Worm (Caenorhabditis elegans) whole organism, late embryonic: ENCODE results near the gene lev-8.

ENCODE experiments used
- C38D4.7 ChIP-seq: fragments of 200-800 bp; sonication (Bioruptor generic); optimal IDR thresholded peaks from 2 replicates; lab custom pipeline; 2018; ENCODE audit warnings: mild to moderate bottlenecking, missing genetic modification characterization, moderate library complexity, missing compliant biosample characterization
- F13H6.1 ChIP-seq: sonication (generic microtip); optimal IDR thresholded peaks from 2 replicates; lab custom pipeline; 2016; ENCODE audit warnings: missing genetic modification characterization, missing compliant biosample characterization
- K02D7.2 ChIP-seq: sonication (generic microtip); optimal IDR thresholded peaks from 2 replicates; lab custom pipeline; 2017; ENCODE audit warnings: mild to moderate bottlenecking, missing genetic modification characterization, missing compliant biosample characterization
- T23F11.4 ChIP-seq: fragments of 200-800 bp; sonication (Bioruptor generic); optimal IDR thresholded peaks from 2 replicates; lab custom pipeline; 2018; ENCODE audit warnings: mild to moderate bottlenecking, missing genetic modification characterization, missing compliant biosample characterization
- ahr-1 ChIP-seq: sonication (generic microtip); optimal IDR thresholded peaks from 2 replicates; lab custom pipeline; 2016; ENCODE audit warnings: missing genetic modification characterization, missing compliant biosample characterization
- ama-1 ChIP-seq: fragments of 150-350 bp; optimal IDR thresholded peaks from 2 replicates; lab custom pipeline; 2014
- ceh-18 ChIP-seq: sonication (generic microtip); optimal IDR thresholded peaks from 2 replicates; lab custom pipeline; 2016; ENCODE audit warnings: missing genetic modification characterization, missing compliant biosample characterization
- ceh-19 ChIP-seq: fragments of 200-800 bp; sonication (Bioruptor generic); optimal IDR thresholded peaks from 2 replicates; lab custom pipeline; 2018; ENCODE audit warnings: mild to moderate bottlenecking, missing genetic modification characterization, missing compliant biosample characterization
- ceh-2 ChIP-seq: sonication (generic microtip); optimal IDR thresholded peaks from 2 replicates; lab custom pipeline; 2016; ENCODE audit warnings: missing genotype, missing genetic modification characterization, missing compliant biosample characterization
- ceh-22 ChIP-seq: sonication (generic microtip); optimal IDR thresholded peaks from 2 replicates; lab custom pipeline; 2017; ENCODE audit warnings: missing biosample characterization, missing genetic modification characterization
- ceh-24 ChIP-seq: sonication (generic microtip); optimal IDR thresholded peaks from 2 replicates; lab custom pipeline; 2016; ENCODE audit warnings: mild to moderate bottlenecking, missing genetic modification characterization, missing compliant biosample characterization
- ceh-30 ChIP-seq: fragments of 150-350 bp; optimal IDR thresholded peaks from 2 replicates; lab custom pipeline; 2014; ENCODE audit warnings: missing biosample characterization, missing genetic modification characterization
- ceh-31 ChIP-seq: sonication (generic microtip); optimal IDR thresholded peaks from 2 replicates; lab custom pipeline; 2016; ENCODE audit warnings: missing genetic modification characterization, missing compliant biosample characterization
- ceh-34 ChIP-seq: sonication (generic microtip); optimal IDR thresholded peaks from 2 replicates; lab custom pipeline; 2016; ENCODE audit warnings: mild to moderate bottlenecking, missing genetic modification characterization, missing compliant biosample characterization
- ceh-45 ChIP-seq: fragments of 200-800 bp; sonication (Bioruptor generic); IDR thresholded peaks from 2 replicates; pipeline ENCODE4 v1.3.6; 2022; ENCODE audit warnings: missing genetic modification reagents, missing genetic modification characterization, missing compliant biosample characterization
- ceh-48 ChIP-seq: sonication (generic microtip); optimal IDR thresholded peaks from 2 replicates; lab custom pipeline; 2016; ENCODE audit warnings: missing genetic modification characterization, inconsistent platforms, missing compliant biosample characterization
- ceh-6 ChIP-seq: fragments of 200-800 bp; sonication (Bioruptor generic); optimal IDR thresholded peaks from 2 replicates; lab custom pipeline; 2018; ENCODE audit warnings: mild to moderate bottlenecking, missing genetic modification characterization, missing compliant biosample characterization
- ceh-9 ChIP-seq: sonication (generic microtip); optimal IDR thresholded peaks from 2 replicates; lab custom pipeline; 2016; ENCODE audit warnings: mild to moderate bottlenecking, missing genetic modification characterization, inconsistent platforms, missing compliant biosample characterization
- che-1 ChIP-seq: sonication (generic microtip); optimal IDR thresholded peaks from 2 replicates; lab custom pipeline; 2016; ENCODE audit warnings: mild to moderate bottlenecking, missing genetic modification characterization, missing compliant biosample characterization
- dmd-4 ChIP-seq: sonication (generic microtip); optimal IDR thresholded peaks from 2 replicates; lab custom pipeline; 2016; ENCODE audit warnings: borderline replicate concordance, missing genetic modification characterization, missing compliant biosample characterization
- dve-1 ChIP-seq: sonication (generic microtip); optimal IDR thresholded peaks from 2 replicates; lab custom pipeline; 2017; ENCODE audit warnings: antibody characterized with exemption, mild to moderate bottlenecking, missing genetic modification characterization, missing compliant biosample characterization
- elt-2 ChIP-seq: sonication (generic microtip); optimal IDR thresholded peaks from 2 replicates; lab custom pipeline; 2016; ENCODE audit warnings: missing genetic modification reagents, missing genetic modification characterization, missing compliant biosample characterization
- elt-4 ChIP-seq: sonication (generic microtip); optimal IDR thresholded peaks from 2 replicates; lab custom pipeline; 2016; ENCODE audit warnings: missing genetic modification characterization, missing compliant biosample characterization
- ets-4 ChIP-seq: sonication (generic microtip); optimal IDR thresholded peaks from 2 replicates; lab custom pipeline; 2016; ENCODE audit warnings: missing genetic modification characterization, missing compliant biosample characterization
- eyg-1 ChIP-seq: sonication (generic microtip); optimal IDR thresholded peaks from 2 replicates; lab custom pipeline; 2016; ENCODE audit warnings: missing genotype, missing genetic modification characterization, missing compliant biosample characterization
- fkh-10 ChIP-seq: fragments of 150-350 bp; optimal IDR thresholded peaks from 2 replicates; lab custom pipeline; 2014; ENCODE audit warnings: missing biosample characterization, missing genetic modification reagents, missing genetic modification characterization
- fkh-6 ChIP-seq: sonication (generic microtip); optimal IDR thresholded peaks from 2 replicates; lab custom pipeline; 2016; ENCODE audit warnings: missing genetic modification characterization, missing compliant biosample characterization
- gmeb-2 ChIP-seq: sonication (generic microtip); optimal IDR thresholded peaks from 2 replicates; lab custom pipeline; 2016; ENCODE audit warnings: missing genetic modification characterization, inconsistent platforms, missing compliant biosample characterization
- hlh-8 ChIP-seq: sonication (generic microtip); optimal IDR thresholded peaks from 2 replicates; lab custom pipeline; 2016; ENCODE audit warnings: missing genotype, missing genetic modification characterization, missing compliant biosample characterization
- madf-2 ChIP-seq: sonication (generic microtip); optimal IDR thresholded peaks from 2 replicates; lab custom pipeline; 2017; ENCODE audit warnings: missing genetic modification characterization, missing compliant biosample characterization
- mec-3 ChIP-seq: sonication (generic microtip); optimal IDR thresholded peaks from 2 replicates; lab custom pipeline; 2016; ENCODE audit warnings: borderline replicate concordance, missing genetic modification characterization, missing compliant biosample characterization
- nfya-1 ChIP-seq: sonication (generic microtip); optimal IDR thresholded peaks from 2 replicates; lab custom pipeline; 2017; ENCODE audit warnings: missing genetic modification characterization, mild to moderate bottlenecking, missing compliant biosample characterization, antibody characterized with exemption, moderate library complexity
- nhr-232 ChIP-seq: sonication (generic microtip); optimal IDR thresholded peaks from 2 replicates; lab custom pipeline; 2016; ENCODE audit warnings: missing genetic modification characterization, missing compliant biosample characterization
- odd-2 ChIP-seq: sonication (generic microtip); optimal IDR thresholded peaks from 2 replicates; lab custom pipeline; 2017; ENCODE audit warnings: antibody characterized with exemption, mild to moderate bottlenecking, missing genetic modification characterization, missing compliant biosample characterization
- pag-3 ChIP-seq: sonication (generic microtip); optimal IDR thresholded peaks from 2 replicates; lab custom pipeline; 2016; ENCODE audit warnings: missing compliant biosample characterization, missing genetic modification characterization, borderline replicate concordance
- pat-9 ChIP-seq: fragments of 200-800 bp; sonication (Bioruptor generic); optimal IDR thresholded peaks from 2 replicates; lab custom pipeline; 2018; ENCODE audit warnings: mild to moderate bottlenecking, missing genetic modification characterization, moderate library complexity, missing compliant biosample characterization
- pax-1 ChIP-seq: fragments of 150-350 bp; optimal IDR thresholded peaks from 2 replicates; lab custom pipeline; 2014; ENCODE audit warnings: missing biosample characterization, missing genetic modification characterization
- pha-2 ChIP-seq: sonication (generic microtip); optimal IDR thresholded peaks from 2 replicates; lab custom pipeline; 2017; ENCODE audit warnings: mild to moderate bottlenecking, missing genetic modification characterization, missing compliant biosample characterization
- pha-4 ChIP-seq: fragments of 150-350 bp; optimal IDR thresholded peaks from 2 replicates; lab custom pipeline; 2018; ENCODE audit warnings: missing biosample characterization, missing genetic modification reagents, missing genetic modification characterization
- pqm-1 ChIP-seq: sonication (generic microtip); optimal IDR thresholded peaks from 2 replicates; lab custom pipeline; 2016; ENCODE audit warnings: missing genetic modification characterization, missing compliant biosample characterization
- pros-1 ChIP-seq: fragments of 150-350 bp; optimal IDR thresholded peaks from 2 replicates; lab custom pipeline; 2014; ENCODE audit warnings: missing biosample characterization, missing genetic modification reagents, missing genetic modification characterization
- ref-2 ChIP-seq: sonication (generic microtip); optimal IDR thresholded peaks from 2 replicates; lab custom pipeline; 2016; ENCODE audit warnings: missing genetic modification characterization, missing compliant biosample characterization
- rnt-1 ChIP-seq: sonication (generic microtip); optimal IDR thresholded peaks from 2 replicates; lab custom pipeline; 2016; ENCODE audit warnings: missing genetic modification characterization, missing compliant biosample characterization
- sdc-2 ChIP-seq: sonication (generic microtip); optimal IDR thresholded peaks from 2 replicates; lab custom pipeline; 2016; ENCODE audit warnings: missing genotype, missing genetic modification characterization, missing compliant biosample characterization
- sox-2 ChIP-seq: fragments of 200-800 bp; sonication (Bioruptor generic); IDR thresholded peaks from 2 replicates; pipeline ENCODE4 v1.3.6; 2022; ENCODE audit warnings: missing genetic modification reagents, missing genetic modification characterization, missing compliant biosample characterization
- sox-4 ChIP-seq: sonication (generic microtip); optimal IDR thresholded peaks from 2 replicates; lab custom pipeline; 2017; ENCODE audit warnings: mild to moderate bottlenecking, missing genetic modification characterization, inconsistent platforms, missing compliant biosample characterization
- tbx-7 ChIP-seq: sonication (generic microtip); optimal IDR thresholded peaks from 2 replicates; lab custom pipeline; 2016; ENCODE audit warnings: missing genotype, missing genetic modification characterization, missing compliant biosample characterization
- ttx-3 ChIP-seq: sonication (generic microtip); optimal IDR thresholded peaks from 2 replicates; lab custom pipeline; 2016; ENCODE audit warnings: missing genetic modification reagents, missing genetic modification characterization, missing compliant biosample characterization
- unc-42 ChIP-seq: sonication (generic microtip); optimal IDR thresholded peaks from 2 replicates; lab custom pipeline; 2016; ENCODE audit warnings: missing genotype, missing genetic modification characterization, missing compliant biosample characterization
- unc-86 ChIP-seq: sonication (generic microtip); optimal IDR thresholded peaks from 2 replicates; lab custom pipeline; 2016; ENCODE audit warnings: missing genetic modification characterization, missing compliant biosample characterization
- zip-5 ChIP-seq: sonication (generic microtip); optimal IDR thresholded peaks from 2 replicates; lab custom pipeline; 2016; ENCODE audit warnings: missing genetic modification characterization, missing compliant biosample characterization
- ztf-16 ChIP-seq: sonication (generic microtip); optimal IDR thresholded peaks from 2 replicates; lab custom pipeline; 2017; ENCODE audit warnings: missing genetic modification characterization, missing compliant biosample characterization

lev-8 gene

ce11 chrX:11605766-11606490 lies 45.2 kb downstream of the lev-8 start (continued):
- TF ChIP-seq ceh-34: peak; percentile 100
- TF ChIP-seq elt-4 (tag; lab: Kevin White, UChicago): no peak
- peak; percentile 99 for TF ChIP-seq T23F11.4 (GFP tag; lab: Kevin White, UChicago)
- peak; percentile 82 for TF ChIP-seq ahr-1 (tag; lab: Kevin White, UChicago)
- peak; percentile 100 for TF ChIP-seq ref-2 (tag; lab: Kevin White, UChicago)
- peak; percentile 53; the same call in 1 of the 2 replicates for TF ChIP-seq ceh-45 (GFP tag; lab: Robert Waterston, UW)
- peak; percentile 98 for TF ChIP-seq F13H6.1 (tag; lab: Kevin White, UChicago)
- TF ChIP-seq pat-9: peak; percentile 98
- TF ChIP-seq pax-1: peak; percentile 94
- TF ChIP-seq pag-3 (tag; lab: Kevin White, UChicago): peak; percentile 93
- TF ChIP-seq sdc-2 (tag; lab: Kevin White, UChicago): peak; percentile 90
- peak; percentile 95 for TF ChIP-seq nfya-1 (tag; lab: Kevin White, UChicago)
- peak; percentile 83 for TF ChIP-seq ceh-6 (GFP tag; lab: Kevin White, UChicago)
- TF ChIP-seq K02D7.2 (tag; lab: Kevin White, UChicago): peak; percentile 96
- peak; percentile 93 for TF ChIP-seq ceh-2 (tag; lab: Kevin White, UChicago)
- peak; percentile 92 for TF ChIP-seq eyg-1 (tag; lab: Kevin White, UChicago)
- peak; percentile 97 for TF ChIP-seq ceh-19 (GFP tag; lab: Kevin White, UChicago)
- no peak for TF ChIP-seq ceh-9
- TF ChIP-seq fkh-6: peak; percentile 49
- peak; percentile 40 for TF ChIP-seq nhr-232
- peak; percentile 58 for TF ChIP-seq zip-5 (tag; lab: Kevin White, UChicago)
- peak; percentile 92 for TF ChIP-seq sox-4
- TF ChIP-seq pqm-1: peak; percentile 94
- peak; percentile 88 for TF ChIP-seq che-1 (tag; lab: Kevin White, UChicago)
- TF ChIP-seq hlh-8 (tag; lab: Kevin White, UChicago): peak; percentile 84
- peak; percentile 76 for TF ChIP-seq tbx-7 (tag; lab: Kevin White, UChicago)
- TF ChIP-seq dmd-4: peak; percentile 86
- peak; percentile 23 for TF ChIP-seq mec-3 (tag; lab: Kevin White, UChicago)
- peak; percentile 78 for TF ChIP-seq ceh-48
- TF ChIP-seq pha-4 (tag; lab: Kevin White, UChicago): no peak
- TF ChIP-seq ttx-3 (tag; lab: Kevin White, UChicago): peak; percentile 93
- TF ChIP-seq sox-2: peak; percentile 91
- no peak for TF ChIP-seq ama-1
- TF ChIP-seq ztf-16 (tag; lab: Kevin White, UChicago): peak; percentile 99
- TF ChIP-seq fkh-10 (GFP tag; lab: Kevin White, UChicago): peak; percentile 95
- TF ChIP-seq ceh-31 (tag; lab: Kevin White, UChicago): peak; percentile 96
- peak; percentile 94 for TF ChIP-seq madf-2 (tag; lab: Kevin White, UChicago)
- peak; percentile 98 for TF ChIP-seq elt-2
- peak; percentile 99 for TF ChIP-seq unc-86 (tag; lab: Kevin White, UChicago)
- peak; percentile 92 for TF ChIP-seq C38D4.7 (GFP tag; lab: Kevin White, UChicago)
- TF ChIP-seq ceh-18 (tag; lab: Kevin White, UChicago): peak; percentile 100
- TF ChIP-seq odd-2 (tag; lab: Kevin White, UChicago): peak; percentile 89
- TF ChIP-seq rnt-1 (tag; lab: Kevin White, UChicago): peak; percentile 100
- peak; percentile 97 for TF ChIP-seq unc-42 (tag; lab: Kevin White, UChicago)
- TF ChIP-seq ceh-22 (tag; lab: Kevin White, UChicago): peak; percentile 87
- TF ChIP-seq gmeb-2 (tag; lab: Kevin White, UChicago): peak; percentile 75
- TF ChIP-seq ets-4: peak; percentile 91
- TF ChIP-seq ceh-30 (tag; lab: Kevin White, UChicago): peak; percentile 43
- peak; percentile 98 for TF ChIP-seq ceh-24 (tag; lab: Kevin White, UChicago)
- TF ChIP-seq pros-1 (tag; lab: Kevin White, UChicago): peak; percentile 77
- TF ChIP-seq dve-1 (tag; lab: Kevin White, UChicago): peak; percentile 68
- TF ChIP-seq pha-2 (tag; lab: Kevin White, UChicago): peak; percentile 97
